Worm (Caenorhabditis elegans) whole organism, L4 larva: Measurements from ENCODE around the gene set-4.

Source experiments
- egl-43 ChIP-seq: fragments of 200-800 bp; sonication (Bioruptor generic); IDR thresholded peaks from 2 replicates; pipeline ENCODE4 v1.3.6; 2022; ENCODE audit warnings: missing genetic modification reagents, missing genetic modification characterization, missing compliant biosample characterization
- lin-15B ChIP-seq: fragments of 150-350 bp; sonication (generic microtip); optimal IDR thresholded peaks from 3 replicates; lab custom pipeline; 2014; ENCODE audit warnings: missing biosample characterization, missing genetic modification characterization
- nhr-77 ChIP-seq: fragments of 150-350 bp; optimal IDR thresholded peaks from 2 replicates; lab custom pipeline; 2014; ENCODE audit warnings: missing biosample characterization, missing genetic modification characterization
- ztf-11 ChIP-seq: fragments of 150-350 bp; optimal IDR thresholded peaks from 2 replicates; lab custom pipeline; 2014; ENCODE audit warnings: missing biosample characterization, missing genetic modification characterization

DNA sequence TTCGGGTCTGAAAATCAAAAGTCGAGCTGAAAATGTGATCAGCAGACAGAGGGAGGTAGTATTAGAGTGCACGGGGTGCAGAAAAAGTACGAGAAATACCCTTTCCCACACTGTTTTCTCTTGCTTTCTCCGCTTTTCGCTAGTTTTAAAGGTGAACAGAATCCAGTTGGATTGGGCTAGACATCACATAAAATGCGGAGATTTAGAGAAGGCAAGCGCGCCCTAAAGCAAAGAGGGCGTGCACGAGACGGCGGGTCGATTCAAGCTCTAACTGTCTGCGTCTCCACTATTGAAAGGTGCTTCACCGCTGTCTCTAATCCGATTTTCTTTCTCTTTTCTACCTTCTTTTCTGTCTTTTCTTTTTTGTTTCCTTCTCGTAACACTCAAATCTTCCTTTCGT, 39.0 kb upstream of the set-4 start:
- TF ChIP-seq ztf-11 (tag; lab: Kevin White, UChicago) = no peak
- TF ChIP-seq nhr-77 (tag; lab: Kevin White, UChicago) = peak; percentile 74
- TF ChIP-seq lin-15B (tag; lab: Kevin White, UChicago) = peak; percentile 27
- TF ChIP-seq egl-43 (GFP tag; lab: Robert Waterston, UW) = 0 out of 2 replicates have a peak, but pooled peaks have one; percentile 52
